Worm (Caenorhabditis elegans) whole organism, mixed stage, embryonic: ENCODE data around the gene F15B9.8.

ENCODE experiments used
- ceh-83 ChIP-seq: fragments of 200-800 bp; sonication (Bioruptor generic); optimal IDR thresholded peaks from 2 replicates; lab custom pipeline; 2018; ENCODE audit warnings: mild to moderate bottlenecking, missing genetic modification characterization, missing compliant biosample characterization
- ces-1 ChIP-seq: fragments of 150-350 bp; optimal IDR thresholded peaks from 2 replicates; lab custom pipeline; 2014; ENCODE audit warnings: missing biosample characterization, missing genetic modification reagents, missing genetic modification characterization
- drap-1 ChIP-seq: fragments of 200-800 bp; sonication (Bioruptor generic); optimal IDR thresholded peaks from 3 replicates; lab custom pipeline; 2018; ENCODE audit warnings: mild to moderate bottlenecking, missing genetic modification characterization, missing compliant biosample characterization
- lin-13 ChIP-seq: fragments of 150-350 bp; optimal IDR thresholded peaks from 2 replicates; lab custom pipeline; 2014; ENCODE audit warnings: missing biosample characterization, missing genetic modification characterization
- mab-5 ChIP-seq: fragments of 150-350 bp; optimal IDR thresholded peaks from 2 replicates; lab custom pipeline; 2014; ENCODE audit warnings: missing biosample characterization, missing genetic modification characterization
- nhr-12 ChIP-seq: fragments of 150-350 bp; optimal IDR thresholded peaks from 2 replicates; lab custom pipeline; 2014; ENCODE audit warnings: missing biosample characterization, missing genetic modification characterization
- nhr-76 ChIP-seq: sonication (generic microtip); optimal IDR thresholded peaks from 2 replicates; lab custom pipeline; 2017; ENCODE audit warnings: missing biosample characterization, missing genetic modification characterization
- pha-4 ChIP-seq: fragments of 150-350 bp; optimal IDR thresholded peaks from 2 replicates; lab custom pipeline; 2018; ENCODE audit warnings: missing biosample characterization, missing genetic modification reagents, missing genetic modification characterization
- snpc-4 ChIP-seq: fragments of 150-350 bp; optimal IDR thresholded peaks from 2 replicates; lab custom pipeline; 2014; ENCODE audit warnings: missing biosample characterization, missing genetic modification characterization
- unc-39 ChIP-seq: fragments of 150-350 bp; optimal IDR thresholded peaks from 2 replicates; lab custom pipeline; 2014; ENCODE audit warnings: missing biosample characterization, missing genetic modification characterization
- unc-62 ChIP-seq: fragments of 150-350 bp; optimal IDR thresholded peaks from 2 replicates; lab custom pipeline; 2014; ENCODE audit warnings: missing biosample characterization, missing genetic modification reagents, missing genetic modification characterization
- ztf-11 ChIP-seq: fragments of 150-350 bp; optimal IDR thresholded peaks from 2 replicates; lab custom pipeline; 2014; ENCODE audit warnings: missing biosample characterization, missing genetic modification characterization

DNA sequence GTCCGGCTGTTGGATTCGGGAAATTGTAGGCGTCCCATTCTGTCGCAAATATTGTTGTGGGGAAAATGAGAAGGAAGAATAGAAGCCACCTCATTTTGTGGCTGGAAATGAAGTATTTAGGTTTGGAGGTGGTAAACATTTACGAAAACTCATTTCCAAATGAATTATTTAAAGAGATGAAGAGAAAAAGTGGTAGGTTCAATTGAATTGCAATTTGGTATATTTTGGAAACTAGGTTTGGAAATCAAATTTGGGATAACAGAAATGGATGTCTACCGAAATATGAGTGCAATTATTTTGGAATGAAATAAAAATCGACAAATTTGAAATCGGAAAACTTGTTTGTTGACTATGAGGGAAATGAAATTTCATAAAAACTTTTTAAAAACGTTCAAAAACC lies 20.5 kb downstream of the F15B9.8 start, which contains the start of gene F15B9.10:
- TF ChIP-seq snpc-4 (no peak), pha-4 (tag; lab: Kevin White, UChicago) (no peak), ceh-83 (GFP tag; lab: Kevin White, UChicago) (no peak), nhr-76 (tag; lab: Kevin White, UChicago) (no peak), lin-13 (tag; lab: Kevin White, UChicago) (no peak), mab-5 (tag; lab: Kevin White, UChicago) (no peak), nhr-12 (tag; lab: Kevin White, UChicago) (no peak), drap-1 (GFP tag; lab: Kevin White, UChicago) (no peak), unc-62 (no peak), ztf-11 (tag; lab: Kevin White, UChicago) (no peak), ces-1 (GFP tag; lab: Kevin White, UChicago) (no peak), unc-39 (tag; lab: Kevin White, UChicago) (no peak)
